1 fruit fly cellular context compared by ENCODE assay signal in the genomic region with DNA sequence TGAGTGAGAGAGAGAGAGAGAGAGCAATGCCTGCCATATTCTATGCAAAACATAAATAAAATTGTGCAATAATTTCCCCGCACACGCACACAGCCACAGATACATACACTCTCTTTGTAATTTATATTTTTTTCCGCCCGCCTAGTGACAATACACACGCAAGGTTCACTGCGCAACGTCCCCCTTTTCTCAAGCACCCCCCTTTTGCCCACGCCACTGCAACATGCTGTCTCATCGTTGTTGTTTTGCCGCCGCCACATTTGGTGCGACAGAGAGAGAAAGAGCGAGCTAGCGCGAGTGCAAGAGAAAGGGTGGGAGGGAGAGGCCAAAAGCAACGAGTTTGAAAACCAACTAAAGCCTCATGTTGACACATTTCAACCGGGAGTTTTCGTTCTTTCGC.
A peak's percentile ranks its signal among the peaks of the same experiment; 100 is the strongest.
TF ChIP-seq lines count a peak whose summit lies in the region.

No protein-coding gene starts in this region.

TF ChIP-seq in whole organism, embryonic, 481 proteins besides CTCF, POLR2A, EP300 and RAD21 (continued from another document and continues in another):
- peak; percentile 16; the same call in 1 of the 3 replicates for TF ChIP-seq knrl (GFP tag; IDR thresholded peaks at IDR 0.05; lab: Robert Waterston, UW; ENCODE audit: partially characterized antibody)
- TF ChIP-seq MTF-1 (GFP tag; optimal IDR thresholded peaks at IDR 0.05; lab: Kevin White, UChicago; ENCODE audit: borderline replicate concordance): peak; percentile 39
- TF ChIP-seq CG13894 (tag; optimal IDR thresholded peaks at IDR 0.05; lab: Kevin White, UChicago): no peak
- TF ChIP-seq CG4730 (GFP tag; IDR thresholded peaks at IDR 0.05; lab: Robert Waterston, UW): 0 out of 2 replicates have a peak, but pooled peaks have one; percentile 31
- no peak for TF ChIP-seq jigr1 (GFP tag; IDR thresholded peaks at IDR 0.05; lab: Robert Waterston, UW)
- TF ChIP-seq CG7928 (GFP tag; optimal IDR thresholded peaks at IDR 0.05; lab: Kevin White, UChicago): no peak
- no peak for TF ChIP-seq NC2α (GFP tag; optimal IDR thresholded peaks at IDR 0.05; lab: Kevin White, UChicago)
- peak; percentile 59 for TF ChIP-seq Meics (GFP tag; optimal IDR thresholded peaks at IDR 0.05; lab: Kevin White, UChicago)
- TF ChIP-seq BEAF-32 (GFP tag; optimal IDR thresholded peaks at IDR 0.05; lab: Kevin White, UChicago): no peak
- peak; percentile 77 for TF ChIP-seq Ptx1 (GFP tag; IDR thresholded peaks at IDR 0.05; lab: Robert Waterston, UW)
- TF ChIP-seq CG9817 (tag; optimal IDR thresholded peaks at IDR 0.05; lab: Kevin White, UChicago): peak; percentile 33
- TF ChIP-seq CG12942 (GFP tag; optimal IDR thresholded peaks at IDR 0.05; lab: Kevin White, UChicago): peak; percentile 49
- TF ChIP-seq tx (GFP tag; optimal IDR thresholded peaks at IDR 0.05; lab: Kevin White, UChicago): peak; percentile 21
- TF ChIP-seq CG14667 (GFP tag; IDR thresholded peaks at IDR 0.05; lab: Robert Waterston, UW): peak; percentile 38; the same call in 1 of the 2 replicates
- TF ChIP-seq usp (GFP tag; optimal IDR thresholded peaks at IDR 0.05; lab: Kevin White, UChicago): no peak
- peak; percentile 22 for TF ChIP-seq Six4 (GFP tag; optimal IDR thresholded peaks at IDR 0.05; lab: Kevin White, UChicago)
- no peak for TF ChIP-seq Lim3 (GFP tag; IDR thresholded peaks at IDR 0.05; lab: Robert Waterston, UW)
- TF ChIP-seq YL-1 (GFP tag; optimal IDR thresholded peaks at IDR 0.05; lab: Kevin White, UChicago): peak; percentile 29
- peak; percentile 29 for TF ChIP-seq Ets97D (GFP tag; optimal IDR thresholded peaks at IDR 0.05; lab: Kevin White, UChicago)
- TF ChIP-seq CG17568 (GFP tag; optimal IDR thresholded peaks at IDR 0.05; lab: Kevin White, UChicago): no peak
- TF ChIP-seq CrebB (tag; optimal IDR thresholded peaks at IDR 0.05; lab: Kevin White, UChicago): peak; percentile 66
- TF ChIP-seq chm (GFP tag; IDR thresholded peaks at IDR 0.05; lab: Robert Waterston, UW): peak; percentile 78
- TF ChIP-seq CG4360 (GFP tag; IDR thresholded peaks at IDR 0.05; lab: Robert Waterston, UW): peak; percentile 53; the same call in 1 of the 2 replicates
- TF ChIP-seq lmd (GFP tag; IDR thresholded peaks at IDR 0.05; lab: Robert Waterston, UW): peak; percentile 67
- peak; percentile 43 for TF ChIP-seq CG4707 (GFP tag; optimal IDR thresholded peaks at IDR 0.05; lab: Kevin White, UChicago)
- TF ChIP-seq chif (GFP tag; optimal IDR thresholded peaks at IDR 0.05; lab: Kevin White, UChicago): peak; percentile 58 to 62
- TF ChIP-seq CG1832 (GFP tag; optimal IDR thresholded peaks at IDR 0.05; lab: Kevin White, UChicago): peak; percentile 96
- no peak for TF ChIP-seq hth (optimal IDR thresholded peaks at IDR 0.05; lab: Kevin White, UChicago)
- TF ChIP-seq Blimp-1 (GFP tag; optimal IDR thresholded peaks at IDR 0.05; lab: Kevin White, UChicago): peak; percentile 1
- TF ChIP-seq vvl (GFP tag; IDR thresholded peaks at IDR 0.05; lab: Robert Waterston, UW): peak; percentile 84
- peak; percentile 55; the same call in 2 of the 3 replicates for TF ChIP-seq tgo (GFP tag; IDR thresholded peaks at IDR 0.05; lab: Robert Waterston, UW)
- TF ChIP-seq CG10565 (GFP tag; optimal IDR thresholded peaks at IDR 0.05; lab: Kevin White, UChicago): no peak
- peak; percentile 7; the same call in 1 of the 2 replicates for TF ChIP-seq CG7372 (GFP tag; IDR thresholded peaks at IDR 0.05; lab: Robert Waterston, UW)
- TF ChIP-seq gro (GFP tag; optimal IDR thresholded peaks at IDR 0.05; lab: Kevin White, UChicago): peak; percentile 61
- TF ChIP-seq BtbVII (GFP tag; optimal IDR thresholded peaks at IDR 0.05; lab: Kevin White, UChicago): peak; percentile 44
- TF ChIP-seq sc (optimal IDR thresholded peaks at IDR 0.05; lab: Kevin White, UChicago): no peak
- no peak for TF ChIP-seq sc (GFP tag; optimal IDR thresholded peaks at IDR 0.05; lab: Kevin White, UChicago)
- peak; percentile 94 for TF ChIP-seq CG12155 (GFP tag; optimal IDR thresholded peaks at IDR 0.05; lab: Kevin White, UChicago)
- TF ChIP-seq Hr3 (GFP tag; optimal IDR thresholded peaks at IDR 0.05; lab: Kevin White, UChicago): peak; percentile 46
- peak; percentile 46; the same call in 1 of the 2 replicates for TF ChIP-seq Atf6 (GFP tag; IDR thresholded peaks at IDR 0.05; lab: Robert Waterston, UW)
- peak; percentile 53 for TF ChIP-seq Abd-B (GFP tag; optimal IDR thresholded peaks at IDR 0.05; lab: Kevin White, UChicago)
- peak; percentile 76; the same call in 1 of the 3 replicates for TF ChIP-seq CG2199 (GFP tag; IDR thresholded peaks at IDR 0.05; lab: Robert Waterston, UW)
- TF ChIP-seq CG11456 (GFP tag; IDR thresholded peaks at IDR 0.05; lab: Robert Waterston, UW): peak; percentile 73
- TF ChIP-seq sob (GFP tag; IDR thresholded peaks at IDR 0.05; lab: Robert Waterston, UW): peak; percentile 71
- TF ChIP-seq CG7271 (tag; optimal IDR thresholded peaks at IDR 0.05; lab: Kevin White, UChicago): no peak
- TF ChIP-seq D19A (tag; optimal IDR thresholded peaks at IDR 0.05; lab: Kevin White, UChicago): peak; percentile 53
- peak; percentile 57 for TF ChIP-seq abd-A (tag; optimal IDR thresholded peaks at IDR 0.05; lab: Kevin White, UChicago)
- peak; percentile 80 for TF ChIP-seq ken (GFP tag; IDR thresholded peaks at IDR 0.05; lab: Robert Waterston, UW)
- TF ChIP-seq dati (GFP tag; IDR thresholded peaks at IDR 0.05; lab: Robert Waterston, UW): peak; percentile 37; the same call in 1 of the 2 replicates
- TF ChIP-seq CG15479 (GFP tag; optimal IDR thresholded peaks at IDR 0.05; lab: Kevin White, UChicago): peak; percentile 91
- TF ChIP-seq pnt (GFP tag; optimal IDR thresholded peaks at IDR 0.05; lab: Kevin White, UChicago): peak; percentile 40
- peak; percentile 73 for TF ChIP-seq disco-r (GFP tag; optimal IDR thresholded peaks at IDR 0.05; lab: Kevin White, UChicago)
- peak; percentile 37 for TF ChIP-seq CG33213 (GFP tag; optimal IDR thresholded peaks at IDR 0.05; lab: Kevin White, UChicago)
- no peak for TF ChIP-seq CG1792 (GFP tag; optimal IDR thresholded peaks at IDR 0.05; lab: Kevin White, UChicago)
- TF ChIP-seq Atf-2 (GFP tag; optimal IDR thresholded peaks at IDR 0.05; lab: Kevin White, UChicago): peak; percentile 21
- TF ChIP-seq pb (GFP tag; optimal IDR thresholded peaks at IDR 0.05; lab: Kevin White, UChicago): peak; percentile 14
- 0 out of 2 replicates have a peak, but pooled peaks have one; percentile 30 for TF ChIP-seq sim (GFP tag; IDR thresholded peaks at IDR 0.05; lab: Robert Waterston, UW)
- TF ChIP-seq CG18262 (tag; optimal IDR thresholded peaks at IDR 0.05; lab: Kevin White, UChicago): peak; percentile 40
- peak; percentile 75 for TF ChIP-seq Rfx (GFP tag; IDR thresholded peaks at IDR 0.05; lab: Robert Waterston, UW)
- no peak for TF ChIP-seq ro (GFP tag; IDR thresholded peaks at IDR 0.05; lab: Robert Waterston, UW)
- 0 out of 2 replicates have a peak, but pooled peaks have one; percentile 41 for TF ChIP-seq CG14014 (GFP tag; IDR thresholded peaks at IDR 0.05; lab: Robert Waterston, UW)
- TF ChIP-seq ttk (GFP tag; IDR thresholded peaks at IDR 0.05; lab: Robert Waterston, UW): peak; percentile 61; the same call in 1 of the 2 replicates
- TF ChIP-seq Hand (GFP tag; optimal IDR thresholded peaks at IDR 0.05; lab: Kevin White, UChicago): peak; percentile 50
- peak; percentile 72 for TF ChIP-seq HLH3B (GFP tag; IDR thresholded peaks at IDR 0.05; lab: Robert Waterston, UW)
- TF ChIP-seq CG11247 (GFP tag; IDR thresholded peaks at IDR 0.05; lab: Robert Waterston, UW): peak; percentile 65
- TF ChIP-seq emc (GFP tag; optimal IDR thresholded peaks at IDR 0.05; lab: Kevin White, UChicago): no peak
- TF ChIP-seq br (optimal IDR thresholded peaks at IDR 0.05; lab: Kevin White, UChicago): no peak
- peak; percentile 20 for TF ChIP-seq her (GFP tag; optimal IDR thresholded peaks at IDR 0.05; lab: Kevin White, UChicago)
- TF ChIP-seq gsb-n (tag; optimal IDR thresholded peaks at IDR 0.05; lab: Kevin White, UChicago): peak; percentile 14
- TF ChIP-seq bcd (GFP tag; optimal IDR thresholded peaks at IDR 0.05; lab: Kevin White, UChicago): peak; percentile 63
- TF ChIP-seq ftz-f1 (GFP tag; optimal IDR thresholded peaks at IDR 0.05; lab: Kevin White, UChicago): peak; percentile 48
- peak; percentile 63 for TF ChIP-seq CG17328 (GFP tag; IDR thresholded peaks at IDR 0.05; lab: Robert Waterston, UW)
- TF ChIP-seq odd (GFP tag; optimal IDR thresholded peaks at IDR 0.05; lab: Kevin White, UChicago): peak; percentile 7
- peak; percentile 22 for TF ChIP-seq shn (GFP tag; optimal IDR thresholded peaks at IDR 0.05; lab: Kevin White, UChicago)
- TF ChIP-seq Drgx (GFP tag; IDR thresholded peaks at IDR 0.05; lab: Robert Waterston, UW): peak; percentile 84
- peak; percentile 32 for TF ChIP-seq btn (GFP tag; optimal IDR thresholded peaks at IDR 0.05; lab: Kevin White, UChicago)
- TF ChIP-seq zfh2 (GFP tag; optimal IDR thresholded peaks at IDR 0.05; lab: Kevin White, UChicago): peak; percentile 78
- TF ChIP-seq CG4617 (GFP tag; optimal IDR thresholded peaks at IDR 0.05; lab: Kevin White, UChicago; ENCODE audit: borderline replicate concordance): no peak
- TF ChIP-seq Dad (GFP tag; optimal IDR thresholded peaks at IDR 0.05; lab: Kevin White, UChicago): peak; percentile 31
- TF ChIP-seq dimm (GFP tag; IDR thresholded peaks at IDR 0.05; lab: Robert Waterston, UW): 0 out of 2 replicates have a peak, but pooled peaks have one; percentile 16
- TF ChIP-seq Xrp1 (GFP tag; IDR thresholded peaks at IDR 0.05; lab: Robert Waterston, UW): peak; percentile 65
- TF ChIP-seq Lhr (GFP tag; optimal IDR thresholded peaks at IDR 0.05; lab: Kevin White, UChicago): no peak
- TF ChIP-seq CG3726 (GFP tag; IDR thresholded peaks at IDR 0.05; lab: Robert Waterston, UW): no peak
- peak; percentile 52 for TF ChIP-seq CG3847 (GFP tag; IDR thresholded peaks at IDR 0.05; lab: Robert Waterston, UW)
- 0 out of 3 replicates have a peak, but pooled peaks have one; percentile 65 for TF ChIP-seq CG6175 (GFP tag; IDR thresholded peaks at IDR 0.05; lab: Robert Waterston, UW)
- peak; percentile 37 for TF ChIP-seq CG15514 (GFP tag; optimal IDR thresholded peaks at IDR 0.05; lab: Kevin White, UChicago)
- TF ChIP-seq CG12236 (GFP tag; optimal IDR thresholded peaks at IDR 0.05; lab: Kevin White, UChicago): no peak
- TF ChIP-seq az2 (GFP tag; optimal IDR thresholded peaks at IDR 0.05; lab: Kevin White, UChicago): peak; percentile 3
- peak; percentile 67 for TF ChIP-seq Xbp1 (GFP tag; optimal IDR thresholded peaks at IDR 0.05; lab: Kevin White, UChicago)
- TF ChIP-seq CG8281 (tag; optimal IDR thresholded peaks at IDR 0.05; lab: Kevin White, UChicago): no peak
- peak; percentile 55; the same call in 1 of the 2 replicates for TF ChIP-seq wdn (GFP tag; IDR thresholded peaks at IDR 0.05; lab: Robert Waterston, UW)
- TF ChIP-seq CG7963 (GFP tag; IDR thresholded peaks at IDR 0.05; lab: Robert Waterston, UW; ENCODE audit: partially characterized antibody): no peak
- TF ChIP-seq CG34224 (GFP tag; IDR thresholded peaks at IDR 0.05; lab: Robert Waterston, UW; ENCODE audit: partially characterized antibody): no peak
- no peak for TF ChIP-seq dmrt99B (tag; optimal IDR thresholded peaks at IDR 0.05; lab: Kevin White, UChicago)
- peak; percentile 78 for TF ChIP-seq ash1 (GFP tag; optimal IDR thresholded peaks at IDR 0.05; lab: Kevin White, UChicago)
- TF ChIP-seq CG2116 (GFP tag; optimal IDR thresholded peaks at IDR 0.05; lab: Kevin White, UChicago): no peak
- peak; percentile 23; the same call in 1 of the 2 replicates for TF ChIP-seq CG9215 (GFP tag; IDR thresholded peaks at IDR 0.05; lab: Robert Waterston, UW)
- TF ChIP-seq CG13775 (GFP tag; optimal IDR thresholded peaks at IDR 0.05; lab: Kevin White, UChicago): peak; percentile 41
- peak; percentile 38 for TF ChIP-seq PHDP (tag; optimal IDR thresholded peaks at IDR 0.05; lab: Kevin White, UChicago)
- peak in 1 of 3 experiments; percentile 3 for TF ChIP-seq lola (GFP tag; optimal IDR thresholded peaks at IDR 0.05; lab: Kevin White, UChicago)
- TF ChIP-seq Stat92E (GFP tag; optimal IDR thresholded peaks at IDR 0.05; lab: Kevin White, UChicago): no peak
- peak in 1 of 2 experiments; percentile 55 for TF ChIP-seq tll (GFP tag; optimal IDR thresholded peaks at IDR 0.05; lab: Kevin White, UChicago)
- peak; percentile 47 for TF ChIP-seq CG10979 (tag; optimal IDR thresholded peaks at IDR 0.05; lab: Kevin White, UChicago)
- TF ChIP-seq Tbp (GFP tag; optimal IDR thresholded peaks at IDR 0.05; lab: Kevin White, UChicago): no peak
- TF ChIP-seq cwo (GFP tag; optimal IDR thresholded peaks at IDR 0.05; lab: Kevin White, UChicago): peak; percentile 73
- TF ChIP-seq Ada2b (GFP tag; IDR thresholded peaks at IDR 0.05; lab: Robert Waterston, UW): peak; percentile 77
- TF ChIP-seq Dek (tag; optimal IDR thresholded peaks at IDR 0.05; lab: Kevin White, UChicago): peak; percentile 0
- TF ChIP-seq cg (GFP tag; optimal IDR thresholded peaks at IDR 0.05; lab: Kevin White, UChicago): peak; percentile 77
- peak; percentile 66 for TF ChIP-seq CG1647 (GFP tag; optimal IDR thresholded peaks at IDR 0.05; lab: Kevin White, UChicago)
- TF ChIP-seq CG12744 (GFP tag; optimal IDR thresholded peaks at IDR 0.05; lab: Kevin White, UChicago): peak; percentile 2
- TF ChIP-seq CG18764 (GFP tag; optimal IDR thresholded peaks at IDR 0.05; lab: Kevin White, UChicago): no peak
- peak; percentile 50 for TF ChIP-seq Fer1 (GFP tag; optimal IDR thresholded peaks at IDR 0.05; lab: Kevin White, UChicago)
- TF ChIP-seq CG8478 (optimal IDR thresholded peaks at IDR 0.05; lab: Kevin White, UChicago): peak; percentile 89
- TF ChIP-seq CG16779 (GFP tag; IDR thresholded peaks at IDR 0.05; lab: Robert Waterston, UW): peak; percentile 57; the same call in 1 of the 2 replicates
- TF ChIP-seq CG30431 (GFP tag; optimal IDR thresholded peaks at IDR 0.05; lab: Kevin White, UChicago): peak; percentile 1
- peak; percentile 29 for TF ChIP-seq pros (GFP tag; optimal IDR thresholded peaks at IDR 0.05; lab: Kevin White, UChicago)
- TF ChIP-seq CG3838 (GFP tag; optimal IDR thresholded peaks at IDR 0.05; lab: Kevin White, UChicago): peak; percentile 54
- no peak for TF ChIP-seq run (tag; optimal IDR thresholded peaks at IDR 0.05; lab: Kevin White, UChicago)
- peak; percentile 5 for TF ChIP-seq CG9437 (GFP tag; optimal IDR thresholded peaks at IDR 0.05; lab: Kevin White, UChicago)
- peak; percentile 22 for TF ChIP-seq tup (GFP tag; optimal IDR thresholded peaks at IDR 0.05; lab: Kevin White, UChicago)
- no peak for TF ChIP-seq CG10959 (GFP tag; IDR thresholded peaks at IDR 0.05; lab: Robert Waterston, UW)
- peak; percentile 60 for TF ChIP-seq CG13624 (GFP tag; optimal IDR thresholded peaks at IDR 0.05; lab: Kevin White, UChicago)
- peak; percentile 76 for TF ChIP-seq Antp (GFP tag; optimal IDR thresholded peaks at IDR 0.05; lab: Kevin White, UChicago)
- TF ChIP-seq mam (GFP tag; optimal IDR thresholded peaks at IDR 0.05; lab: Kevin White, UChicago): peak; percentile 64
